Fruit fly (Drosophila melanogaster): Measurements from ENCODE around the gene psidin.

The psidin gene

dm6 chr3R:20012688-20013087 is 8.8 kb upstream of the psidin start:
- TF ChIP-seq Dad (GFP tag; optimal IDR thresholded peaks at IDR 0.05): no peak
- no peak for TF ChIP-seq CG10366 (GFP tag; IDR thresholded peaks at IDR 0.05)
- TF ChIP-seq crp (GFP tag; optimal IDR thresholded peaks at IDR 0.05): no peak
- TF ChIP-seq twi (tag; optimal IDR thresholded peaks at IDR 0.05): no peak
- TF ChIP-seq sens (GFP tag): peak; percentile 13
- no peak for TF ChIP-seq CG1233 (GFP tag; optimal IDR thresholded peaks at IDR 0.05)
- TF ChIP-seq lov (optimal IDR thresholded peaks at IDR 0.05): no peak
- no peak for TF ChIP-seq lov (GFP tag; IDR thresholded peaks at IDR 0.05)
- TF ChIP-seq pnt (GFP tag; optimal IDR thresholded peaks at IDR 0.05): no peak
- TF ChIP-seq bsh (GFP tag; optimal IDR thresholded peaks at IDR 0.05): peak in 1 of 2 experiments; percentile 17
- TF ChIP-seq shn (GFP tag; optimal IDR thresholded peaks at IDR 0.05): no peak
- TF ChIP-seq CG15514 (GFP tag; optimal IDR thresholded peaks at IDR 0.05): no peak
- peak; percentile 17 for TF ChIP-seq dmrt11E (tag; optimal IDR thresholded peaks at IDR 0.05)
- TF ChIP-seq wek (GFP tag; optimal IDR thresholded peaks at IDR 0.05): no peak
- no peak for TF ChIP-seq CG12219 (GFP tag; optimal IDR thresholded peaks at IDR 0.05)
- TF ChIP-seq Ets65A (GFP tag): peak; percentile 90
- no peak for TF ChIP-seq psq (GFP tag; optimal IDR thresholded peaks at IDR 0.05)
- no peak for TF ChIP-seq CG13123 (GFP tag; optimal IDR thresholded peaks at IDR 0.05)
- TF ChIP-seq seq (GFP tag; IDR thresholded peaks at IDR 0.05): no peak
- TF ChIP-seq exex (tag; optimal IDR thresholded peaks at IDR 0.05): no peak
- TF ChIP-seq CG3726 (GFP tag; IDR thresholded peaks at IDR 0.05): no peak

dm6 chr3R:20013404-20013922 is 8.0 kb upstream of the psidin start, which contains the start of the genes CG17190 and CG4836:
Gene CG17190 (minus strand): TSS chr3R:20013504.
Gene CG4836 (plus strand): TSS chr3R:20013872.
- no peak for TF ChIP-seq bab2 (GFP tag; optimal IDR thresholded peaks at IDR 0.05)
- TF ChIP-seq CG6813 (GFP tag; optimal IDR thresholded peaks at IDR 0.05): no peak
- no peak for TF ChIP-seq ERR (GFP tag; optimal IDR thresholded peaks at IDR 0.05)
- TF ChIP-seq tll (GFP tag; optimal IDR thresholded peaks at IDR 0.05): no peak
- TF ChIP-seq pzg (GFP tag; optimal IDR thresholded peaks at IDR 0.05): no peak
- no peak for TF ChIP-seq CG8944 (GFP tag; optimal IDR thresholded peaks at IDR 0.05)
- TF ChIP-seq Lpt (GFP tag; optimal IDR thresholded peaks at IDR 0.05): no peak
- no peak for TF ChIP-seq CG8359 (GFP tag; optimal IDR thresholded peaks at IDR 0.05; ENCODE audit: borderline replicate concordance)
- TF ChIP-seq CG10462 (GFP tag; optimal IDR thresholded peaks at IDR 0.05): no peak
- TF ChIP-seq org-1 (GFP tag; optimal IDR thresholded peaks at IDR 0.05): no peak
- TF ChIP-seq lab (GFP tag; optimal IDR thresholded peaks at IDR 0.05): no peak
- no peak for TF ChIP-seq CG15073 (GFP tag; optimal IDR thresholded peaks at IDR 0.05)
- no peak for TF ChIP-seq Xbp1 (GFP tag; optimal IDR thresholded peaks at IDR 0.05)
- no peak for TF ChIP-seq CG6654 (GFP tag; optimal IDR thresholded peaks at IDR 0.05)
- TF ChIP-seq dm (GFP tag; optimal IDR thresholded peaks at IDR 0.05): no peak
- TF ChIP-seq vvl (GFP tag; IDR thresholded peaks at IDR 0.05): no peak
- no peak for TF ChIP-seq Nf-YB (GFP tag; optimal IDR thresholded peaks at IDR 0.05)

dm6 chr3R:20027841-20028240 is 6.3 kb downstream of the psidin start, which contains the start of the genes CG4424 and CG4854:
Gene CG4424 (minus strand): TSS chr3R:20028040.
Gene CG4854 (plus strand): TSS chr3R:20028058.
- TF ChIP-seq Dp (GFP tag; optimal IDR thresholded peaks at IDR 0.05) (peak; percentile 42), gsb (GFP tag; IDR thresholded peaks at IDR 0.05) (no peak), CG8290 (GFP tag; optimal IDR thresholded peaks at IDR 0.05) (no peak), CG8290 (tag; optimal IDR thresholded peaks at IDR 0.05) (no peak), sna (GFP tag; IDR thresholded peaks at IDR 0.05; ENCODE audit: partially characterized antibody) (no peak), HmgD (GFP tag; optimal IDR thresholded peaks at IDR 0.05) (no peak), ci (GFP tag; IDR thresholded peaks at IDR 0.05) (0 out of 3 replicates have a peak, but pooled peaks have one; percentile 21), CG6254 (GFP tag; optimal IDR thresholded peaks at IDR 0.05) (peak; percentile 89), bbx (GFP tag; IDR thresholded peaks at IDR 0.05; ENCODE audit: partially characterized antibody) (peak; percentile 43; the same call in 1 of the 2 replicates), hbn (GFP tag; IDR thresholded peaks at IDR 0.05; ENCODE audit: partially characterized antibody) (0 out of 2 replicates have a peak, but pooled peaks have one; percentile 36), phol (tag; optimal IDR thresholded peaks at IDR 0.05) (no peak), sd (tag; optimal IDR thresholded peaks at IDR 0.05) (peak; percentile 74), Opbp (GFP tag; IDR thresholded peaks at IDR 0.05; ENCODE audit: partially characterized antibody) (peak; percentile 45; the same call in 1 of the 3 replicates)

Measured in whole organism, embryonic.